Worm (Caenorhabditis elegans) whole organism, L3 larva: ENCODE measurements around the gene ZC376.8.

ENCODE experiments used
- egl-27 ChIP-seq: sonication (generic microtip); optimal IDR thresholded peaks from 4 replicates; lab custom pipeline; 2017; ENCODE audit warnings: missing biosample characterization, missing genetic modification reagents, missing genetic modification characterization
- elt-2 ChIP-seq: sonication (generic microtip); optimal IDR thresholded peaks from 2 replicates; lab custom pipeline; 2016; ENCODE audit warnings: missing genetic modification reagents, mild to moderate bottlenecking, missing genetic modification characterization, missing compliant biosample characterization
- eor-1 ChIP-seq, 2 experiments: fragments of 150-350 bp; optimal IDR thresholded peaks; 2 replicates each; lab custom pipeline; 2014 to 2018; ENCODE audit warnings: missing biosample characterization in 2 of 2, missing genetic modification characterization in 2 of 2
- snpc-4 ChIP-seq: fragments of 150-350 bp; optimal IDR thresholded peaks from 2 replicates; lab custom pipeline; 2014; ENCODE audit warnings: missing biosample characterization, missing genetic modification characterization
- tbx-2 ChIP-seq: sonication (generic microtip); optimal IDR thresholded peaks from 2 replicates; lab custom pipeline; 2016; ENCODE audit warnings: mild to moderate bottlenecking, missing genetic modification characterization, missing compliant biosample characterization
- unc-62 ChIP-seq: fragments of 150-350 bp; sonication (generic microtip); optimal IDR thresholded peaks from 4 replicates; lab custom pipeline; 2014; ENCODE audit warnings: missing biosample characterization, missing genetic modification reagents, missing genetic modification characterization
- zag-1 ChIP-seq: fragments of 150-350 bp; optimal IDR thresholded peaks from 2 replicates; lab custom pipeline; 2014; ENCODE audit warnings: missing biosample characterization, missing genetic modification characterization

DNA sequence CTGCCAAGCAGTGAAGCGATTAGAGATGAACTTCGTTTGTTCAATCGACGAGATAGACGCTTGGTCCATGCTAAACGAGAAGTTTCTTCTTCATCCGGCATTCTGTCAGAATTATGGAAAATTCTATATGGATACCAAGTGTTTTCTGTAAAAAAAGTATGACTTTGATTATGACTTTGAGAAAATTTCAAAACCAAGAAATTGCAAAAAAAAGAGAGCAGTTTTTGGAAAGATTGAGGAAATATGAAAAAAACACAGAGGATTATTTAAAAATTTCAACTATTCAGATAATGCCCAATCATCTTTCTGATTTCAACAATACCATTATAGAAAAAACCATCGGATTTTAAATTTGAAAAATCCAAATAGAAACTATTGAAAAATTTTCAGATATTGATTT lies 34.8 kb upstream of the ZC376.8 start, which contains the start of gene par-1:
- no peak for TF ChIP-seq unc-62 (GFP tag; lab: Kevin White, UChicago)
- no peak for TF ChIP-seq eor-1 (tag; optimal IDR thresholded peaks at IDR 0.05; lab: Kevin White, UChicago)
- TF ChIP-seq zag-1 (tag; lab: Kevin White, UChicago) = no peak
- TF ChIP-seq snpc-4 = no peak
- TF ChIP-seq elt-2 (tag; lab: Kevin White, UChicago) = no peak
- TF ChIP-seq egl-27 (tag; lab: Kevin White, UChicago) = no peak
- no peak for TF ChIP-seq tbx-2
